Worm (Caenorhabditis elegans): ENCODE measurements around the gene sre-55.

ce11 chrII:12373921-12374320, 44.8 kb downstream of the sre-55 start:
- TF ChIP-seq med-1 (GFP tag; optimal IDR thresholded peaks at IDR 0.05; ENCODE audit: insufficient read depth) (no peak), T22C8.4 (GFP tag; IDR thresholded peaks at IDR 0.05) (no peak), ztf-29 (GFP tag; IDR thresholded peaks at IDR 0.05) (no peak), cog-1 (tag; optimal IDR thresholded peaks at IDR 0.05) (no peak), flt-1 (GFP tag; IDR thresholded peaks at IDR 0.05) (no peak)

All from whole organism, midembryonic.